Fruit fly (Drosophila melanogaster) whole organism, pupa: Measurements from ENCODE around the gene Gmap.

ENCODE experiments used
- CG10348 ChIP-seq: fragments of 200-800 bp; sonication (Bioruptor generic); IDR thresholded peaks from 2 replicates; pipeline ENCODE4 v1.3.6; 2022; ENCODE audit warnings: missing biosample characterization, missing genetic modification characterization
- CG12605 ChIP-seq: fragments of 200-800 bp; sonication (Bioruptor generic); IDR thresholded peaks from 2 replicates; pipeline ENCODE4 v1.3.6; 2022; ENCODE audit warnings: missing biosample characterization, missing genetic modification characterization
- CG13204 ChIP-seq: fragments of 200-800 bp; sonication (Bioruptor generic); optimal IDR thresholded peaks from 2 replicates; lab custom pipeline; 2018; ENCODE audit warnings: missing biosample characterization, mild to moderate bottlenecking, missing genetic modification characterization, moderate library complexity
- CG14655 ChIP-seq: fragments of 200-800 bp; sonication (Bioruptor generic); optimal IDR thresholded peaks from 3 replicates; lab custom pipeline; 2017; ENCODE audit warnings: mild to moderate bottlenecking, missing biosample characterization, missing genetic modification reagents, missing genetic modification characterization
- CG15710 ChIP-seq: fragments of 200-800 bp; sonication (Bioruptor generic); optimal IDR thresholded peaks from 2 replicates; lab custom pipeline; 2018; ENCODE audit warnings: missing biosample characterization, mild to moderate bottlenecking, missing genetic modification characterization, moderate library complexity
- CG17806 ChIP-seq: fragments of 200-800 bp; sonication (Bioruptor generic); optimal IDR thresholded peaks from 2 replicates; lab custom pipeline; 2018; ENCODE audit warnings: missing biosample characterization, mild to moderate bottlenecking, missing genetic modification characterization, moderate library complexity
- CG32121 ChIP-seq: fragments of 200-800 bp; sonication (Bioruptor generic); IDR thresholded peaks from 2 replicates; pipeline ENCODE4 v1.3.6; 2022; ENCODE audit warnings: missing biosample characterization, missing genetic modification characterization
- CG34367 ChIP-seq: fragments of 200-800 bp; sonication (Bioruptor generic); optimal IDR thresholded peaks from 2 replicates; lab custom pipeline; 2018; ENCODE audit warnings: missing biosample characterization, mild to moderate bottlenecking, missing genetic modification characterization
- CG4496 ChIP-seq: fragments of 200-800 bp; sonication (Bioruptor generic); IDR thresholded peaks from 3 replicates; pipeline ENCODE4 v1.3.6; 2022; ENCODE audit warnings: missing biosample characterization, missing genetic modification characterization
- CG8159 ChIP-seq: fragments of 200-800 bp; sonication (Bioruptor generic); optimal IDR thresholded peaks from 3 replicates; lab custom pipeline; 2018; ENCODE audit warnings: missing biosample characterization, mild to moderate bottlenecking, missing genetic modification characterization, moderate library complexity
- CG8301 ChIP-seq: fragments of 200-800 bp; sonication (Bioruptor generic); optimal IDR thresholded peaks from 2 replicates; lab custom pipeline; 2018; ENCODE audit warnings: missing biosample characterization, mild to moderate bottlenecking, missing genetic modification characterization
- CG9948 ChIP-seq: fragments of 200-800 bp; sonication (Bioruptor generic); optimal IDR thresholded peaks from 2 replicates; lab custom pipeline; 2018; ENCODE audit warnings: missing biosample characterization, mild to moderate bottlenecking, missing genetic modification characterization, moderate library complexity
- D1 ChIP-seq: fragments of 200-800 bp; sonication (Bioruptor generic); optimal IDR thresholded peaks from 2 replicates; lab custom pipeline; 2018; ENCODE audit warnings: missing biosample characterization, mild to moderate bottlenecking, missing genetic modification characterization, moderate library complexity
- EcR ChIP-seq: fragments of 200-800 bp; sonication (Bioruptor generic); optimal IDR thresholded peaks from 3 replicates; lab custom pipeline; 2019; ENCODE audit warnings: missing biosample characterization, missing genetic modification characterization, mild to moderate bottlenecking, moderate library complexity, missing genetic modification reagents
- Ets98B ChIP-seq: fragments of 200-800 bp; sonication (Bioruptor generic); IDR thresholded peaks from 2 replicates; pipeline ENCODE4 v1.3.6; 2022; ENCODE audit warnings: missing biosample characterization, missing genetic modification characterization
- Pif1A ChIP-seq: fragments of 200-800 bp; sonication (Bioruptor generic); optimal IDR thresholded peaks from 3 replicates; lab custom pipeline; 2016; ENCODE audit warnings: missing biosample characterization, missing genetic modification characterization
- Pif1B ChIP-seq: fragments of 200-800 bp; sonication (Bioruptor generic); optimal IDR thresholded peaks from 3 replicates; lab custom pipeline; 2016; ENCODE audit warnings: missing biosample characterization, missing genetic modification characterization
- Snoo ChIP-seq: fragments of 200-800 bp; sonication (Bioruptor generic); optimal IDR thresholded peaks from 3 replicates; lab custom pipeline; 2017; ENCODE audit warnings: missing biosample characterization, mild to moderate bottlenecking, missing genetic modification characterization, inconsistent platforms
- fd96Ca ChIP-seq: fragments of 200-800 bp; sonication (Bioruptor generic); IDR thresholded peaks from 3 replicates; pipeline ENCODE4 v1.3.6; 2022; ENCODE audit warnings: missing biosample characterization, missing genetic modification characterization
- gl ChIP-seq: fragments of 200-800 bp; sonication (Bioruptor generic); optimal IDR thresholded peaks from 2 replicates; lab custom pipeline; 2018; ENCODE audit warnings: missing biosample characterization, mild to moderate bottlenecking, missing genetic modification characterization
- rn ChIP-seq: fragments of 200-800 bp; sonication (Bioruptor generic); IDR thresholded peaks from 2 replicates; pipeline ENCODE4 v1.3.6; 2022; ENCODE audit warnings: missing biosample characterization, missing genetic modification characterization

Gmap gene

DNA sequence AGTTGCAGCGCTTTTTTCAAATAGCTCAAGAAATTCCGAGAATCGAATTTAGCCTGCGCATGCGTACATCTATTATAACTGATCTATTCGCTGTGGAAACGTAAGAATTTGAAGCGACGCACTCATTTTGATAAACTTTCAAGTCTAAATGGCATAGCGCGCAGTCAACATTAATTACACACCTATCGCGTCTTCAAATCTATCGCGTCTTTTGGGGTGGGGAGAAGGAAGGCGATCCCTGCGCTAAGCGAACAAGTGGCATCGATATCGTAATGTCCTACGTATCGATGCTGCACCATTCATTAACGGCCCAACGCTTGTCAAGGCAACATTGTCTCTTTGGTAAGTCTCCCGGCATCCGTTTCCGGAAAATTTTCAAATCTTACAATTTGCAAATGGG, 10.9 kb upstream of the Gmap start, which contains the start of gene CG6324:
Gene CG6324, plus strand, starts transcription at position 301 of the 400 bp plus-strand sequence.
- TF ChIP-seq CG17806 (tag; lab: Kevin White, UChicago) = no peak
- no peak for TF ChIP-seq CG8159 (tag; lab: Kevin White, UChicago)
- TF ChIP-seq rn (GFP tag; lab: Robert Waterston, UW) = no peak
- no peak for TF ChIP-seq CG4496 (GFP tag; lab: Robert Waterston, UW)
- no peak for TF ChIP-seq gl (tag; lab: Kevin White, UChicago)
- TF ChIP-seq CG8301 (tag; lab: Kevin White, UChicago) = no peak
- no peak for TF ChIP-seq CG34367 (tag; lab: Kevin White, UChicago)
- TF ChIP-seq CG13204 (GFP tag; lab: Kevin White, UChicago) = no peak
- no peak for TF ChIP-seq Pif1A
- TF ChIP-seq D1 (tag; lab: Kevin White, UChicago) = no peak
- no peak for TF ChIP-seq CG15710 (tag; lab: Kevin White, UChicago)
- TF ChIP-seq CG12605 (GFP tag; lab: Robert Waterston, UW) = no peak
- no peak for TF ChIP-seq EcR (GFP tag; lab: Kevin White, UChicago)
- no peak for TF ChIP-seq CG32121 (GFP tag; lab: Robert Waterston, UW)
- no peak for TF ChIP-seq fd96Ca (GFP tag; lab: Robert Waterston, UW)
- TF ChIP-seq Pif1B (GFP tag; lab: Kevin White, UChicago) = no peak
- TF ChIP-seq Snoo (tag; lab: Kevin White, UChicago) = no peak

dm6 chrX:15482236-15482660, 4.5 kb upstream of the Gmap start, which contains the start of gene CG6340:
CG6340 (plus strand) TSS chrX:15482374.
- TF ChIP-seq rn (GFP tag; lab: Robert Waterston, UW) (no peak), Pif1A (no peak), CG10348 (GFP tag; lab: Robert Waterston, UW) (no peak), Pif1B (GFP tag; lab: Kevin White, UChicago) (no peak), CG12605 (GFP tag; lab: Robert Waterston, UW) (no peak), CG13204 (GFP tag; lab: Kevin White, UChicago) (no peak), CG4496 (GFP tag; lab: Robert Waterston, UW) (0 out of 3 replicates have a peak, but pooled peaks have one; percentile 18), CG8159 (tag; lab: Kevin White, UChicago) (peak; percentile 37), CG15710 (tag; lab: Kevin White, UChicago) (peak; percentile 17), CG17806 (tag; lab: Kevin White, UChicago) (no peak), CG8301 (tag; lab: Kevin White, UChicago) (peak; percentile 6), EcR (GFP tag; lab: Kevin White, UChicago) (no peak), CG14655 (GFP tag; lab: Kevin White, UChicago) (no peak), fd96Ca (GFP tag; lab: Robert Waterston, UW) (no peak), CG9948 (no peak), Ets98B (GFP tag; lab: Robert Waterston, UW) (no peak), CG34367 (tag; lab: Kevin White, UChicago) (no peak), D1 (tag; lab: Kevin White, UChicago) (no peak), CG32121 (GFP tag; lab: Robert Waterston, UW) (no peak)

- peak; percentile 16 for TF ChIP-seq CG13204 (GFP tag; lab: Kevin White, UChicago)
- no peak for TF ChIP-seq CG15710 (tag; lab: Kevin White, UChicago)
- TF ChIP-seq, all 21 proteins: peak for 1
These were observed 3.5 kb upstream of the Gmap start for dm6 chrX:15483010-15483802.

DNA sequence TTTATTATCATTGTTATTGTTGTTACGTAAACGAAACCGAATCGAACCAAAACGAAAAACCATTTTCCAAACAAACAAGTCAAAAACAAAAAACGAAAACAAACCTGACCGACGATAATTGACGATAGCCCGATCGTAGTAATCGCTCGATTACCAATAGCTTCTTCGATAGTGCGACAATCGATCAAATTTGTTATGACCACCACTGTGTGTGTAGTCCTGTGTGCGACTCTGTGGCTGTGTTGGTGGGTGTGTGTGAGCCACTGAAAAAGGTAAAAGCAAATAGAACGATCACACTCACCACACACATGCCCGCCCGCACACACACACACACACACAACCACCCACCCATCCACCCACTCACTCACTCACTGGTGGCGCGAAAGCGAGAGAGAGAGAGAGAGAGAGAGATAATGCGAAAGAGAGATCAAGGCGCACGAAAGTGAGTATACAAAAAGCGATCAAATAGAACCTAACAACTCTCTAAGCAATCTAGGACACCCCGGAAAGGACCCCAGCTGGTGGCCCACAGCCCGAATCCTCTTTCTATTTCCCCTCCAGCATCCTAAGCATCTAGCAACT, 2.2 kb upstream of the Gmap start:
- TF ChIP-seq CG12605 (GFP tag; lab: Robert Waterston, UW) (no peak), CG9948 (no peak), Ets98B (GFP tag; lab: Robert Waterston, UW) (no peak), CG15710 (tag; lab: Kevin White, UChicago) (no peak), CG4496 (GFP tag; lab: Robert Waterston, UW) (no peak), CG14655 (GFP tag; lab: Kevin White, UChicago) (no peak), EcR (GFP tag; lab: Kevin White, UChicago) (no peak), fd96Ca (GFP tag; lab: Robert Waterston, UW) (no peak), rn (GFP tag; lab: Robert Waterston, UW) (no peak), CG32121 (GFP tag; lab: Robert Waterston, UW) (no peak), CG34367 (tag; lab: Kevin White, UChicago) (no peak), CG8301 (tag; lab: Kevin White, UChicago) (no peak), D1 (tag; lab: Kevin White, UChicago) (no peak)

- TF ChIP-seq D1 (tag; lab: Kevin White, UChicago) = no peak
- TF ChIP-seq CG8159 (tag; lab: Kevin White, UChicago) = no peak
- no peak for TF ChIP-seq rn (GFP tag; lab: Robert Waterston, UW)
- TF ChIP-seq CG32121 (GFP tag; lab: Robert Waterston, UW) = no peak
- TF ChIP-seq CG10348 (GFP tag; lab: Robert Waterston, UW) = no peak
- no peak for TF ChIP-seq CG14655 (GFP tag; lab: Kevin White, UChicago)
- TF ChIP-seq CG12605 (GFP tag; lab: Robert Waterston, UW) = no peak
- TF ChIP-seq Ets98B (GFP tag; lab: Robert Waterston, UW) = no peak
- no peak for TF ChIP-seq Pif1B (GFP tag; lab: Kevin White, UChicago)
- no peak for TF ChIP-seq CG15710 (tag; lab: Kevin White, UChicago)
- TF ChIP-seq Pif1A = no peak
- TF ChIP-seq CG13204 (GFP tag; lab: Kevin White, UChicago) = no peak
- no peak for TF ChIP-seq CG9948
These were observed 3.8 kb downstream of the Gmap start for dm6 chrX:15490519-15490918.
